Fruit fly (Drosophila melanogaster): ENCODE data around the gene Gapvd1.

Gene Gapvd1

dm6 chrX:11369374-11369773 is 44.2 kb downstream of the Gapvd1 start, which contains the start of gene dlg1 (continued):
- TF ChIP-seq Doc3 (GFP tag; IDR thresholded peaks at IDR 0.05; ENCODE audit: partially characterized antibody) (peak; percentile 49; the same call in 2 of the 3 replicates), Dll (GFP tag; IDR thresholded peaks at IDR 0.05; ENCODE audit: partially characterized antibody) (peak; percentile 82), CG8359 (GFP tag; optimal IDR thresholded peaks at IDR 0.05; ENCODE audit: borderline replicate concordance) (no peak), E2f2 (GFP tag; IDR thresholded peaks at IDR 0.05) (peak; percentile 83), CG1832 (GFP tag; optimal IDR thresholded peaks at IDR 0.05) (no peak), HHEX (GFP tag; optimal IDR thresholded peaks at IDR 0.05) (no peak), unc-4 (GFP tag; IDR thresholded peaks at IDR 0.05; ENCODE audit: partially characterized antibody) (peak; percentile 70)

- TF ChIP-seq CG10431 (GFP tag; optimal IDR thresholded peaks at IDR 0.05) (no peak), CG11456 (GFP tag; IDR thresholded peaks at IDR 0.05) (0 out of 3 replicates have a peak, but pooled peaks have one; percentile 47), B-H1 (GFP tag; IDR thresholded peaks at IDR 0.05) (0 out of 3 replicates have a peak, but pooled peaks have one; percentile 10), toy (GFP tag; IDR thresholded peaks at IDR 0.05) (no peak), Dfd (GFP tag; optimal IDR thresholded peaks at IDR 0.05) (peak in 1 of 2 experiments; percentile 5), ro (GFP tag; IDR thresholded peaks at IDR 0.05) (no peak), danr (GFP tag; IDR thresholded peaks at IDR 0.05) (no peak), CG7745 (tag; optimal IDR thresholded peaks at IDR 0.05) (no peak), gt (GFP tag; IDR thresholded peaks at IDR 0.05) (no peak), Fer3 (tag; optimal IDR thresholded peaks at IDR 0.05) (no peak), E2f2 (GFP tag; IDR thresholded peaks at IDR 0.05) (peak; percentile 9; the same call in 1 of the 2 replicates), CG10462 (GFP tag; optimal IDR thresholded peaks at IDR 0.05) (no peak), CG33557 (GFP tag; optimal IDR thresholded peaks at IDR 0.05) (no peak), sd (tag; optimal IDR thresholded peaks at IDR 0.05) (no peak), mirr (GFP tag; optimal IDR thresholded peaks at IDR 0.05) (no peak), NC2β (GFP tag; optimal IDR thresholded peaks at IDR 0.05) (no peak), CG12219 (GFP tag; optimal IDR thresholded peaks at IDR 0.05) (no peak), CG10366 (GFP tag; IDR thresholded peaks at IDR 0.05) (peak; percentile 52), CG10147 (GFP tag; optimal IDR thresholded peaks at IDR 0.05) (no peak), CG6654 (GFP tag; optimal IDR thresholded peaks at IDR 0.05) (no peak), Usf (GFP tag; optimal IDR thresholded peaks at IDR 0.05) (no peak), Jarid2 (GFP tag; optimal IDR thresholded peaks at IDR 0.05) (no peak), CG2875 (GFP tag; optimal IDR thresholded peaks at IDR 0.05) (no peak), Adf1 (GFP tag; IDR thresholded peaks at IDR 0.05) (no peak), insv (GFP tag; optimal IDR thresholded peaks at IDR 0.05) (no peak), BEAF-32 (GFP tag; optimal IDR thresholded peaks at IDR 0.05) (no peak), CG10209 (GFP tag; optimal IDR thresholded peaks at IDR 0.05) (no peak), D19A (tag; optimal IDR thresholded peaks at IDR 0.05) (no peak), Camta (GFP tag; optimal IDR thresholded peaks at IDR 0.05) (no peak), HLHmδ (GFP tag; optimal IDR thresholded peaks at IDR 0.05) (no peak), corto (GFP tag; optimal IDR thresholded peaks at IDR 0.05) (no peak), Dad (GFP tag; optimal IDR thresholded peaks at IDR 0.05) (no peak), CoRest (tag; optimal IDR thresholded peaks at IDR 0.05) (no peak), Neu2 (GFP tag; optimal IDR thresholded peaks at IDR 0.05; ENCODE audit: borderline replicate concordance) (no peak), jigr1 (GFP tag; IDR thresholded peaks at IDR 0.05) (0 out of 3 replicates have a peak, but pooled peaks have one; percentile 15), CG17186 (GFP tag; optimal IDR thresholded peaks at IDR 0.05) (no peak), vvl (GFP tag; IDR thresholded peaks at IDR 0.05) (peak; percentile 25; the same call in 1 of the 2 replicates), lmd (GFP tag; IDR thresholded peaks at IDR 0.05) (peak; percentile 64), fd3F (GFP tag; optimal IDR thresholded peaks at IDR 0.05) (no peak), tgo (GFP tag; IDR thresholded peaks at IDR 0.05) (peak; percentile 43), gcm2 (GFP tag; optimal IDR thresholded peaks at IDR 0.05) (no peak), crc (GFP tag; optimal IDR thresholded peaks at IDR 0.05) (no peak), pnt (GFP tag; optimal IDR thresholded peaks at IDR 0.05) (no peak)
These were observed 45.6 kb downstream of the Gapvd1 start for dm6 chrX:11370792-11371191.

Data from whole organism, embryonic.